Fruit fly (Drosophila melanogaster) Kc167 (cell line): ENCODE results near the gene Hip14.

Source experiments
- Myc ChIP-seq: fragments of >200 bp; optimal IDR thresholded peaks from 2 replicates; lab custom pipeline; 2017; ENCODE audit warnings: missing external identifiers
- h ChIP-seq: fragments of >200 bp; optimal IDR thresholded peaks from 3 replicates; lab custom pipeline; 2018; ENCODE audit warnings: missing external identifiers
- insv ChIP-seq: fragments of >200 bp; optimal IDR thresholded peaks from 3 replicates; lab custom pipeline; 2018; ENCODE audit warnings: missing external identifiers
- psq ChIP-seq: fragments of >200 bp; optimal IDR thresholded peaks from 2 replicates; lab custom pipeline; 2017; ENCODE audit warnings: missing external identifiers
- ttk ChIP-seq: sonication (Bioruptor generic); optimal IDR thresholded peaks from 2 replicates; lab custom pipeline; 2017; ENCODE audit warnings: missing external identifiers

dm6 chr3L:15996019-15996418 lies 8.0 kb downstream of the Hip14 start:
- TF ChIP-seq ttk (lab: Kevin White, UChicago), result no peak
- TF ChIP-seq psq (lab: Kevin White, UChicago), result no peak
- TF ChIP-seq insv (lab: Kevin White, UChicago), result no peak
- TF ChIP-seq h (lab: Kevin White, UChicago), result no peak
- no peak for TF ChIP-seq Myc
